Fruit fly (Drosophila melanogaster) whole organism, embryonic: Measurements from ENCODE around the gene spirit.
A peak's percentile ranks its signal among the peaks of the same experiment; 100 is the strongest.

ENCODE experiments used
- ATbp ChIP-seq: fragments of 200-800 bp; sonication (Bioruptor generic); optimal IDR thresholded peaks from 2 replicates; lab custom pipeline; 2017; ENCODE audit warnings: missing biosample characterization, mild to moderate bottlenecking, missing genetic modification characterization, missing genetic modification reagents
- Awh ChIP-seq: fragments of 200-800 bp; sonication (Bioruptor generic); IDR thresholded peaks from 2 replicates; pipeline ENCODE4, ENCODE4 v1.3.6; 2022; ENCODE audit warnings: missing biosample characterization, missing genetic modification characterization
- CG10431 ChIP-seq: fragments of 200-800 bp; sonication (Bioruptor generic); optimal IDR thresholded peaks from 3 replicates; lab custom pipeline; 2018; ENCODE audit warnings: missing biosample characterization, mild to moderate bottlenecking, missing genetic modification characterization
- CG11085 ChIP-seq: fragments of 200-800 bp; sonication (Bioruptor generic); IDR thresholded peaks from 2 replicates; pipeline ENCODE4 v1.3.6; 2022; ENCODE audit warnings: missing biosample characterization, missing genetic modification characterization
- CG11696 ChIP-seq: fragments of 200-800 bp; sonication (Bioruptor generic); IDR thresholded peaks from 2 replicates; pipeline ENCODE4 v1.3.6; 2022; ENCODE audit warnings: missing biosample characterization, missing genetic modification characterization
- CG12155 ChIP-seq: fragments of 200-800 bp; sonication (Bioruptor generic); optimal IDR thresholded peaks from 3 replicates; lab custom pipeline; 2016; ENCODE audit warnings: missing biosample characterization, missing genetic modification characterization
- CG13123 ChIP-seq: fragments of 200-800 bp; sonication (Bioruptor generic); optimal IDR thresholded peaks from 2 replicates; lab custom pipeline; 2016; ENCODE audit warnings: missing biosample characterization, missing genetic modification characterization
- CG14860 ChIP-seq: fragments of 200-800 bp; sonication (Bioruptor generic); IDR thresholded peaks from 3 replicates; pipeline ENCODE4 v1.3.6; 2022; ENCODE audit warnings: missing biosample characterization, missing genetic modification characterization; ENCODE audit not compliant: partially characterized antibody
- CG15073 ChIP-seq: fragments of 200-800 bp; sonication (Bioruptor generic); optimal IDR thresholded peaks from 2 replicates; lab custom pipeline; 2016; ENCODE audit warnings: missing biosample characterization, missing genetic modification characterization
- CG16813 ChIP-seq: fragments of 200-800 bp; sonication (Bioruptor generic); IDR thresholded peaks from 3 replicates; pipeline ENCODE4 v1.3.6; 2022; ENCODE audit warnings: missing biosample characterization, missing genetic modification characterization; ENCODE audit not compliant: partially characterized antibody
- CG17361 ChIP-seq: fragments of 200-800 bp; sonication (Bioruptor generic); IDR thresholded peaks from 3 replicates; pipeline ENCODE4 v1.3.6; 2022; ENCODE audit warnings: missing biosample characterization, missing genetic modification characterization
- CG18599 ChIP-seq: fragments of 200-800 bp; sonication (Bioruptor generic); optimal IDR thresholded peaks from 3 replicates; lab custom pipeline; 2017; ENCODE audit warnings: missing biosample characterization, missing genetic modification characterization, mild to moderate bottlenecking, moderate library complexity, missing genetic modification reagents
- CG2116 ChIP-seq: fragments of 200-800 bp; sonication (Bioruptor generic); optimal IDR thresholded peaks from 3 replicates; lab custom pipeline; 2018; ENCODE audit warnings: missing biosample characterization, mild to moderate bottlenecking, missing genetic modification characterization
- CG2875 ChIP-seq: fragments of 200-800 bp; sonication (Bioruptor generic); optimal IDR thresholded peaks from 2 replicates; lab custom pipeline; 2017; ENCODE audit warnings: missing biosample characterization, mild to moderate bottlenecking, missing genetic modification characterization, missing genetic modification reagents
- CG30020 ChIP-seq: fragments of 200-800 bp; optimal IDR thresholded peaks from 2 replicates; lab custom pipeline; 2019; ENCODE audit warnings: missing biosample characterization, mild to moderate bottlenecking, missing genetic modification characterization, moderate library complexity
- CG34224 ChIP-seq: fragments of 200-800 bp; sonication (Bioruptor generic); IDR thresholded peaks from 3 replicates; pipeline ENCODE4 v1.3.6; 2022; ENCODE audit warnings: missing biosample characterization, missing genetic modification characterization; ENCODE audit not compliant: partially characterized antibody
- CG4282 ChIP-seq: fragments of 200-800 bp; sonication (Bioruptor generic); optimal IDR thresholded peaks from 2 replicates; lab custom pipeline; 2016; ENCODE audit warnings: missing biosample characterization, missing genetic modification characterization
- CG4404 ChIP-seq: fragments of 200-800 bp; sonication (Bioruptor generic); IDR thresholded peaks from 2 replicates; pipeline ENCODE4 v1.3.6; 2022; ENCODE audit warnings: missing biosample characterization, missing genetic modification characterization
- CG6689 ChIP-seq: fragments of 200-800 bp; sonication (Bioruptor generic); IDR thresholded peaks from 2 replicates; pipeline ENCODE4 v1.3.6; 2022; ENCODE audit warnings: missing biosample characterization, missing genetic modification characterization
- CG6765 ChIP-seq: fragments of 200-800 bp; sonication (Bioruptor generic); optimal IDR thresholded peaks from 3 replicates; lab custom pipeline; 2017; ENCODE audit warnings: missing biosample characterization, mild to moderate bottlenecking, missing genetic modification characterization
- CG7839 ChIP-seq: fragments of 200-800 bp; sonication (Bioruptor generic); optimal IDR thresholded peaks from 3 replicates; lab custom pipeline; 2018; ENCODE audit warnings: missing biosample characterization, mild to moderate bottlenecking, missing genetic modification characterization, moderate library complexity
- CG7963 ChIP-seq: fragments of 200-800 bp; sonication (Bioruptor generic); IDR thresholded peaks from 3 replicates; pipeline ENCODE4 v1.3.6; 2022; ENCODE audit warnings: missing biosample characterization, missing genetic modification characterization; ENCODE audit not compliant: partially characterized antibody
- CG8478 ChIP-seq: fragments of >200 bp; optimal IDR thresholded peaks from 2 replicates; lab custom pipeline; 2018
- CG8765 ChIP-seq: fragments of 200-800 bp; sonication (Bioruptor generic); IDR thresholded peaks from 2 replicates; pipeline ENCODE4 v1.3.6; 2022; ENCODE audit warnings: missing biosample characterization, missing genetic modification characterization
- CG8944 ChIP-seq: fragments of 200-800 bp; sonication (Bioruptor generic); optimal IDR thresholded peaks from 3 replicates; lab custom pipeline; 2016; ENCODE audit warnings: missing biosample characterization, missing genetic modification characterization
- CG9215 ChIP-seq: fragments of 200-800 bp; sonication (Bioruptor generic); IDR thresholded peaks from 2 replicates; pipeline ENCODE4 v1.3.6; 2022; ENCODE audit warnings: missing biosample characterization, missing genetic modification characterization
- CG9609 ChIP-seq: fragments of 200-800 bp; sonication (Bioruptor generic); optimal IDR thresholded peaks from 3 replicates; lab custom pipeline; 2016; ENCODE audit warnings: missing biosample characterization, missing genetic modification characterization
- CHES-1-like ChIP-seq: fragments of 200-800 bp; sonication (Bioruptor generic); optimal IDR thresholded peaks from 2 replicates; lab custom pipeline; 2016; ENCODE audit warnings: missing biosample characterization, missing genetic modification characterization
- Dref ChIP-seq: fragments of 200-800 bp; sonication (Bioruptor generic); IDR thresholded peaks from 2 replicates; pipeline ENCODE4 v1.3.6; 2022; ENCODE audit warnings: missing biosample characterization, missing genetic modification characterization
- Elba2 ChIP-seq: fragments of 200-800 bp; sonication (Bioruptor generic); optimal IDR thresholded peaks from 3 replicates; lab custom pipeline; 2016; ENCODE audit warnings: missing biosample characterization, missing genetic modification characterization
- Gsc ChIP-seq: fragments of 200-800 bp; sonication (Bioruptor generic); IDR thresholded peaks from 2 replicates; pipeline ENCODE4 v1.3.6; 2022; ENCODE audit warnings: missing biosample characterization, missing genetic modification characterization
- Nf-YC ChIP-seq: fragments of 200-800 bp; optimal IDR thresholded peaks from 3 replicates; lab custom pipeline; 2019; ENCODE audit warnings: missing biosample characterization, mild to moderate bottlenecking, missing genetic modification characterization, moderate library complexity
- Opbp ChIP-seq: fragments of 200-800 bp; sonication (Bioruptor generic); IDR thresholded peaks from 3 replicates; pipeline ENCODE4 v1.3.6; 2022; ENCODE audit warnings: missing biosample characterization, missing genetic modification characterization; ENCODE audit not compliant: partially characterized antibody
- Optix ChIP-seq: fragments of 200-800 bp; sonication (Bioruptor generic); IDR thresholded peaks from 3 replicates; pipeline ENCODE4 v1.3.6; 2022; ENCODE audit warnings: missing biosample characterization, missing genetic modification characterization
- Pdp1 ChIP-seq, 2 experiments: fragments of 200-800 bp; sonication (Bioruptor generic); optimal IDR thresholded peaks; 3 replicates each; lab custom pipeline; 2016; ENCODE audit warnings: missing biosample characterization in 2 of 2, missing genetic modification characterization in 2 of 2, mild to moderate bottlenecking in 1 of 2, moderate library complexity in 1 of 2
- YL-1 ChIP-seq: fragments of 200-800 bp; sonication (Bioruptor generic); optimal IDR thresholded peaks from 3 replicates; lab custom pipeline; 2017; ENCODE audit warnings: missing biosample characterization, mild to moderate bottlenecking, missing genetic modification characterization
- ase ChIP-seq: fragments of 200-800 bp; sonication (Bioruptor generic); IDR thresholded peaks from 3 replicates; pipeline ENCODE4 v1.3.6; 2022; ENCODE audit warnings: missing biosample characterization, missing genetic modification characterization
- cas ChIP-seq: fragments of 200-800 bp; sonication (Bioruptor generic); IDR thresholded peaks from 2 replicates; pipeline ENCODE4 v1.3.6; 2022; ENCODE audit warnings: missing biosample characterization, missing genetic modification characterization
- disco-r ChIP-seq: fragments of 200-800 bp; sonication (Bioruptor generic); optimal IDR thresholded peaks from 2 replicates; lab custom pipeline; 2016; ENCODE audit warnings: missing biosample characterization, missing genetic modification characterization
- dmrt99B ChIP-seq: fragments of 200-800 bp; sonication (Bioruptor generic); optimal IDR thresholded peaks from 2 replicates; lab custom pipeline; 2018; ENCODE audit warnings: missing biosample characterization, mild to moderate bottlenecking, missing genetic modification characterization, moderate library complexity
- knrl ChIP-seq: fragments of 200-800 bp; sonication (Bioruptor generic); IDR thresholded peaks from 3 replicates; pipeline ENCODE4 v1.3.6; 2022; ENCODE audit warnings: missing biosample characterization, missing genetic modification characterization; ENCODE audit not compliant: partially characterized antibody
- lilli ChIP-seq: fragments of 200-800 bp; sonication (Bioruptor generic); optimal IDR thresholded peaks from 3 replicates; lab custom pipeline; 2016; ENCODE audit warnings: missing biosample characterization, missing genetic modification characterization
- nerfin-2 ChIP-seq: fragments of 200-800 bp; sonication (Bioruptor generic); IDR thresholded peaks from 2 replicates; pipeline ENCODE4 v1.3.6; 2022; ENCODE audit warnings: missing biosample characterization, missing genetic modification characterization; ENCODE audit not compliant: partially characterized antibody
- onecut ChIP-seq: fragments of 200-800 bp; sonication (Bioruptor generic); IDR thresholded peaks from 2 replicates; pipeline ENCODE4 v1.3.6; 2022; ENCODE audit warnings: missing biosample characterization, missing genetic modification characterization
- otp ChIP-seq: fragments of 200-800 bp; sonication (Bioruptor generic); IDR thresholded peaks from 3 replicates; pipeline ENCODE4, ENCODE4 v1.3.6; 2022; ENCODE audit warnings: missing biosample characterization, missing genetic modification characterization
- row ChIP-seq: fragments of 200-800 bp; sonication (Bioruptor generic); IDR thresholded peaks from 3 replicates; pipeline ENCODE4 v1.3.6; 2022; ENCODE audit warnings: missing biosample characterization, missing genetic modification characterization
- salm ChIP-seq: fragments of 200-800 bp; sonication (Bioruptor generic); optimal IDR thresholded peaks from 2 replicates; lab custom pipeline; 2018; ENCODE audit warnings: missing biosample characterization, mild to moderate bottlenecking, missing genetic modification characterization
- sna ChIP-seq: fragments of 200-800 bp; sonication (Bioruptor generic); IDR thresholded peaks from 2 replicates; pipeline ENCODE4 v1.3.6; 2022; ENCODE audit warnings: missing biosample characterization, missing genetic modification characterization; ENCODE audit not compliant: partially characterized antibody
- sqz ChIP-seq: fragments of 200-800 bp; sonication (Bioruptor generic); optimal IDR thresholded peaks from 3 replicates; lab custom pipeline; 2018; ENCODE audit warnings: missing biosample characterization, mild to moderate bottlenecking, missing genetic modification characterization
- stc ChIP-seq: fragments of 200-800 bp; sonication (Bioruptor generic); IDR thresholded peaks from 2 replicates; pipeline ENCODE4 v1.3.6; 2022; ENCODE audit warnings: missing biosample characterization, missing genetic modification characterization
- sug ChIP-seq: fragments of 200-800 bp; optimal IDR thresholded peaks from 2 replicates; lab custom pipeline; 2019; ENCODE audit warnings: missing biosample characterization, mild to moderate bottlenecking, missing genetic modification characterization, moderate library complexity

spirit gene

DNA sequence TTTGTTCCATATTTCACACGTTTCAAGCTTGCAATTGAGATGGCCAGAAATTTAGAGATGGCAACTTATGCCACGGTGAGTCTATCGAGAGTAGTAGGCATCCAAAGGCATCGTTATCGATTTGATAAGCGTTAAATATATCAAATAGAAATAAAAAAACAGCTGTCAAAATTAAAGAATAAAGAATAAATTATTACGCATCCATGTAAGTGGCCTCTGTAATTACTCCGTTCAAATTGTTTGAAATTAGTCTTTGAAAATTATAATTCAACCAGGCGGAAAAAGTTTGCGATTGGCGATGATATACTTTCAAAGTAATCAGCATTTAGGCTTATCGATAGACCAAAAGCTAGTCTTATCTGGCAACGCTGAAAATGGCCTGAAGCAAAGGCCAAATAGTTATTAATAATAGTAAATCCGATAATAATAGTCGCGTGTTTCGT, 18.3 kb upstream of the spirit start, which contains the start of the genes CG12659 and Crag (continued):
- TF ChIP-seq otp (GFP tag; lab: Robert Waterston, UW) (no peak), Opbp (GFP tag; lab: Robert Waterston, UW) (peak; percentile 44; the same call in 1 of the 3 replicates), CG7839 (tag; lab: Kevin White, UChicago) (no peak), onecut (GFP tag; lab: Robert Waterston, UW) (no peak), knrl (GFP tag; lab: Robert Waterston, UW) (peak; percentile 63; the same call in 2 of the 3 replicates), CG14860 (GFP tag; lab: Robert Waterston, UW) (peak; percentile 71), CG30020 (tag; lab: Kevin White, UChicago) (peak; percentile 79), ase (GFP tag; lab: Robert Waterston, UW) (no peak), CG18599 (no peak), CG9215 (GFP tag; lab: Robert Waterston, UW) (no peak), Awh (GFP tag; lab: Robert Waterston, UW) (no peak), sna (GFP tag; lab: Robert Waterston, UW) (peak; percentile 50), CG16813 (peak; percentile 74), CG9609 (GFP tag; lab: Kevin White, UChicago) (no peak), CG2116 (GFP tag; lab: Kevin White, UChicago) (peak; percentile 83), CG15073 (GFP tag; lab: Kevin White, UChicago) (no peak), sug (tag; lab: Kevin White, UChicago) (peak; percentile 0), CG8944 (GFP tag; lab: Kevin White, UChicago) (no peak), CG4404 (GFP tag; lab: Robert Waterston, UW) (no peak), row (GFP tag; lab: Robert Waterston, UW) (peak; percentile 59), CG11085 (no peak), ATbp (GFP tag; lab: Kevin White, UChicago) (no peak), lilli (GFP tag; lab: Kevin White, UChicago) (peak; percentile 36), dmrt99B (tag; lab: Kevin White, UChicago) (no peak), CG34224 (peak; percentile 66; the same call in 2 of the 3 replicates), CG6689 (no peak), CG4282 (GFP tag; lab: Kevin White, UChicago) (no peak), CG12155 (GFP tag; lab: Kevin White, UChicago) (no peak), stc (no peak), CG11696 (GFP tag; lab: Robert Waterston, UW) (no peak), CG6765 (no peak), salm (tag; lab: Kevin White, UChicago) (no peak), YL-1 (GFP tag; lab: Kevin White, UChicago) (no peak), sqz (no peak), CG8765 (no peak), Dref (GFP tag; lab: Robert Waterston, UW) (peak; percentile 63), Optix (GFP tag; lab: Robert Waterston, UW) (no peak), CG7963 (GFP tag; lab: Robert Waterston, UW) (peak; percentile 55; the same call in 1 of the 3 replicates), Nf-YC (tag; lab: Kevin White, UChicago) (peak; percentile 39), CG13123 (no peak), Elba2 (GFP tag; lab: Kevin White, UChicago) (no peak), Pdp1 (GFP tag; optimal IDR thresholded peaks at IDR 0.05; lab: Kevin White, UChicago) (peak in 1 of 2 experiments; percentile 21), CG17361 (GFP tag; lab: Robert Waterston, UW) (no peak), Gsc (GFP tag; lab: Robert Waterston, UW) (no peak), CG10431 (GFP tag; lab: Kevin White, UChicago) (no peak), CG2875 (GFP tag; lab: Kevin White, UChicago) (no peak), nerfin-2 (GFP tag; lab: Robert Waterston, UW) (peak; percentile 70), cas (GFP tag; lab: Robert Waterston, UW) (no peak), CG8478 (lab: Kevin White, UChicago) (no peak), CHES-1-like (GFP tag; lab: Kevin White, UChicago) (no peak), disco-r (GFP tag; lab: Kevin White, UChicago) (no peak)
